Fruit fly (Drosophila melanogaster) whole organism, embryonic: ENCODE measurements around the gene amn.

Experiments
- Abd-B ChIP-seq: fragments of 200-800 bp; sonication (Bioruptor generic); optimal IDR thresholded peaks from 2 replicates; lab custom pipeline; 2018; ENCODE audit warnings: missing biosample characterization, mild to moderate bottlenecking, missing genetic modification characterization, moderate library complexity
- B-H1 ChIP-seq: fragments of 200-800 bp; sonication (Bioruptor generic); IDR thresholded peaks from 3 replicates; pipeline ENCODE4 v1.3.6; 2022; ENCODE audit warnings: missing biosample characterization, missing genetic modification characterization
- CG11398 ChIP-seq: fragments of 200-800 bp; sonication (Bioruptor generic); optimal IDR thresholded peaks from 2 replicates; lab custom pipeline; 2016; ENCODE audit warnings: missing biosample characterization, missing genetic modification characterization
- CG13424 ChIP-seq: fragments of 200-800 bp; sonication (Bioruptor generic); optimal IDR thresholded peaks from 2 replicates; lab custom pipeline; 2019; ENCODE audit warnings: missing biosample characterization, mild to moderate bottlenecking, missing genetic modification characterization, moderate library complexity
- CG14014 ChIP-seq: fragments of 200-800 bp; sonication (Bioruptor generic); IDR thresholded peaks from 2 replicates; pipeline ENCODE4 v1.3.6; 2022; ENCODE audit warnings: missing biosample characterization, missing genetic modification characterization
- CG14860 ChIP-seq: fragments of 200-800 bp; sonication (Bioruptor generic); IDR thresholded peaks from 3 replicates; pipeline ENCODE4 v1.3.6; 2022; ENCODE audit warnings: missing biosample characterization, missing genetic modification characterization; ENCODE audit not compliant: partially characterized antibody
- CG1529 ChIP-seq: fragments of 200-800 bp; sonication (Bioruptor generic); optimal IDR thresholded peaks from 3 replicates; lab custom pipeline; 2018; ENCODE audit warnings: missing biosample characterization, missing genetic modification characterization
- CG16813 ChIP-seq: fragments of 200-800 bp; sonication (Bioruptor generic); IDR thresholded peaks from 3 replicates; pipeline ENCODE4 v1.3.6; 2022; ENCODE audit warnings: missing biosample characterization, missing genetic modification characterization; ENCODE audit not compliant: partially characterized antibody
- CG17385 ChIP-seq: fragments of 200-800 bp; sonication (Bioruptor generic); optimal IDR thresholded peaks from 3 replicates; lab custom pipeline; 2018; ENCODE audit warnings: missing biosample characterization, mild to moderate bottlenecking, missing genetic modification characterization
- CG17568 ChIP-seq: fragments of 200-800 bp; sonication (Bioruptor generic); optimal IDR thresholded peaks from 2 replicates; lab custom pipeline; 2018; ENCODE audit warnings: missing biosample characterization, mild to moderate bottlenecking, missing genetic modification characterization, moderate library complexity
- CG17802 ChIP-seq: fragments of 200-800 bp; sonication (Bioruptor generic); optimal IDR thresholded peaks from 2 replicates; lab custom pipeline; 2018; ENCODE audit warnings: missing biosample characterization, mild to moderate bottlenecking, missing genetic modification characterization, moderate library complexity
- CG17829 ChIP-seq: fragments of 200-800 bp; optimal IDR thresholded peaks from 2 replicates; lab custom pipeline; 2019; ENCODE audit warnings: missing biosample characterization, mild to moderate bottlenecking, missing genetic modification characterization, moderate library complexity
- CG2120 ChIP-seq: fragments of 200-800 bp; sonication (Bioruptor generic); optimal IDR thresholded peaks from 3 replicates; lab custom pipeline; 2016; ENCODE audit warnings: missing biosample characterization, missing genetic modification characterization
- CG2875 ChIP-seq: fragments of 200-800 bp; sonication (Bioruptor generic); optimal IDR thresholded peaks from 2 replicates; lab custom pipeline; 2017; ENCODE audit warnings: missing biosample characterization, mild to moderate bottlenecking, missing genetic modification characterization, missing genetic modification reagents
- CG32767 ChIP-seq: fragments of 200-800 bp; sonication (Bioruptor generic); IDR thresholded peaks from 2 replicates; pipeline ENCODE4 v1.3.6; 2022; ENCODE audit warnings: missing biosample characterization, missing genetic modification characterization
- CG3995 ChIP-seq: fragments of 200-800 bp; sonication (Bioruptor generic); optimal IDR thresholded peaks from 3 replicates; lab custom pipeline; 2016; ENCODE audit warnings: missing biosample characterization, missing genetic modification characterization
- CG4404 ChIP-seq: fragments of 200-800 bp; sonication (Bioruptor generic); IDR thresholded peaks from 2 replicates; pipeline ENCODE4 v1.3.6; 2022; ENCODE audit warnings: missing biosample characterization, missing genetic modification characterization
- CG4617 ChIP-seq: fragments of 200-800 bp; sonication (Bioruptor generic); optimal IDR thresholded peaks from 3 replicates; lab custom pipeline; 2016; ENCODE audit warnings: missing biosample characterization, missing genetic modification characterization, borderline replicate concordance
- CG4707 ChIP-seq: fragments of 200-800 bp; sonication (Bioruptor generic); optimal IDR thresholded peaks from 2 replicates; lab custom pipeline; 2018; ENCODE audit warnings: missing biosample characterization, mild to moderate bottlenecking, missing genetic modification characterization, moderate library complexity
- CG4820 ChIP-seq: fragments of 200-800 bp; sonication (Bioruptor generic); optimal IDR thresholded peaks from 3 replicates; lab custom pipeline; 2016; ENCODE audit warnings: missing biosample characterization, missing genetic modification characterization
- CG6683 ChIP-seq: fragments of 200-800 bp; sonication (Bioruptor generic); optimal IDR thresholded peaks from 2 replicates; lab custom pipeline; 2017; ENCODE audit warnings: missing biosample characterization, mild to moderate bottlenecking, missing genetic modification characterization, missing genetic modification reagents
- CG6765 ChIP-seq: fragments of 200-800 bp; sonication (Bioruptor generic); optimal IDR thresholded peaks from 3 replicates; lab custom pipeline; 2017; ENCODE audit warnings: missing biosample characterization, mild to moderate bottlenecking, missing genetic modification characterization
- CG8290 ChIP-seq, 3 experiments: fragments of 200-800 bp; sonication (Bioruptor generic); optimal IDR thresholded peaks; 2 replicates each; lab custom pipeline; 2016 to 2019; ENCODE audit warnings: missing biosample characterization in 3 of 3, missing genetic modification characterization in 3 of 3, mild to moderate bottlenecking in 2 of 3, moderate library complexity in 1 of 3
- CG8388 ChIP-seq: fragments of 200-800 bp; sonication (Bioruptor generic); optimal IDR thresholded peaks from 2 replicates; lab custom pipeline; 2019; ENCODE audit warnings: missing biosample characterization, mild to moderate bottlenecking, missing genetic modification characterization, moderate library complexity
- D19A ChIP-seq: fragments of 200-800 bp; optimal IDR thresholded peaks from 3 replicates; lab custom pipeline; 2019; ENCODE audit warnings: missing biosample characterization, mild to moderate bottlenecking, missing genetic modification characterization, moderate library complexity
- Deaf1 ChIP-seq: fragments of 200-800 bp; optimal IDR thresholded peaks from 3 replicates; lab custom pipeline; 2019; ENCODE audit warnings: missing biosample characterization, mild to moderate bottlenecking, missing genetic modification characterization, moderate library complexity
- Dip2 ChIP-seq: fragments of 200-800 bp; sonication (Bioruptor generic); IDR thresholded peaks from 2 replicates; pipeline ENCODE4 v1.3.6; 2022; ENCODE audit warnings: missing biosample characterization, missing genetic modification characterization
- HLH54F ChIP-seq: fragments of 200-800 bp; sonication (Bioruptor generic); optimal IDR thresholded peaks from 3 replicates; lab custom pipeline; 2016; ENCODE audit warnings: missing biosample characterization, missing genetic modification characterization
- Max ChIP-seq: fragments of 200-800 bp; sonication (Bioruptor generic); optimal IDR thresholded peaks from 2 replicates; lab custom pipeline; 2016; ENCODE audit warnings: missing biosample characterization, mild to moderate bottlenecking, missing genetic modification characterization
- Med ChIP-seq: fragments of 200-800 bp; sonication (Bioruptor generic); peaks from one replicate; lab custom pipeline; 2016; ENCODE audit warnings: missing biosample characterization, missing genetic modification characterization, mild to moderate bottlenecking, inconsistent platforms, moderate library complexity
- NC2α ChIP-seq: fragments of 200-800 bp; sonication (Bioruptor generic); optimal IDR thresholded peaks from 2 replicates; lab custom pipeline; 2016; ENCODE audit warnings: missing biosample characterization, missing genetic modification characterization
- Neu2 ChIP-seq: fragments of 200-800 bp; sonication (Bioruptor generic); optimal IDR thresholded peaks from 3 replicates; lab custom pipeline; 2016; ENCODE audit warnings: missing biosample characterization, missing genetic modification characterization, borderline replicate concordance
- Nf-YA ChIP-seq: fragments of 200-800 bp; sonication (Bioruptor generic); IDR thresholded peaks from 2 replicates; pipeline ENCODE4 v1.3.6; 2022; ENCODE audit warnings: missing biosample characterization, missing genetic modification characterization
- Rx ChIP-seq: fragments of 200-800 bp; sonication (Bioruptor generic); IDR thresholded peaks from 2 replicates; pipeline ENCODE4 v1.3.6; 2022; ENCODE audit warnings: missing biosample characterization, missing genetic modification characterization
- Sox102F ChIP-seq: fragments of 200-800 bp; sonication (Bioruptor generic); optimal IDR thresholded peaks from 2 replicates; lab custom pipeline; 2018; ENCODE audit warnings: missing biosample characterization, mild to moderate bottlenecking, missing genetic modification characterization, moderate library complexity
- abd-A ChIP-seq: fragments of 200-800 bp; sonication (Bioruptor generic); optimal IDR thresholded peaks from 3 replicates; lab custom pipeline; 2019; ENCODE audit warnings: missing biosample characterization, mild to moderate bottlenecking, missing genetic modification characterization, moderate library complexity
- al ChIP-seq: fragments of 200-800 bp; sonication (Bioruptor generic); IDR thresholded peaks from 2 replicates; pipeline ENCODE4 v1.3.6; 2022; ENCODE audit warnings: missing biosample characterization, missing genetic modification characterization
- bowl ChIP-seq: fragments of 200-800 bp; sonication (Bioruptor generic); IDR thresholded peaks from 2 replicates; pipeline ENCODE4 v1.3.6; 2022; ENCODE audit warnings: missing biosample characterization, missing genetic modification characterization
- cato ChIP-seq: fragments of 200-800 bp; sonication (Bioruptor generic); optimal IDR thresholded peaks from 2 replicates; lab custom pipeline; 2016; ENCODE audit warnings: missing biosample characterization, missing genetic modification characterization, borderline replicate concordance
- dpn ChIP-seq, 2 experiments: fragments of 200-800 bp; sonication (Bioruptor generic); optimal IDR thresholded peaks; 3 replicates each; lab custom pipeline; 2016; ENCODE audit warnings: missing biosample characterization in 2 of 2, missing genetic modification characterization in 2 of 2
- grau ChIP-seq: fragments of 200-800 bp; optimal IDR thresholded peaks from 3 replicates; lab custom pipeline; 2019; ENCODE audit warnings: missing biosample characterization, mild to moderate bottlenecking, missing genetic modification characterization, moderate library complexity
- gro ChIP-seq: fragments of 200-800 bp; sonication (Bioruptor generic); optimal IDR thresholded peaks from 2 replicates; lab custom pipeline; 2016; ENCODE audit warnings: missing biosample characterization, missing genetic modification characterization
- jumu ChIP-seq: fragments of 200-800 bp; sonication (Bioruptor generic); optimal IDR thresholded peaks from 3 replicates; lab custom pipeline; 2016; ENCODE audit warnings: missing biosample characterization, missing genetic modification characterization
- lbe ChIP-seq: fragments of 200-800 bp; sonication (Bioruptor generic); optimal IDR thresholded peaks from 2 replicates; lab custom pipeline; 2016; ENCODE audit warnings: missing biosample characterization, mild to moderate bottlenecking, missing genetic modification characterization
- nmo ChIP-seq: fragments of 200-800 bp; sonication (Bioruptor generic); optimal IDR thresholded peaks from 2 replicates; lab custom pipeline; 2018; ENCODE audit warnings: missing biosample characterization, mild to moderate bottlenecking, missing genetic modification characterization, moderate library complexity
- org-1 ChIP-seq: fragments of 200-800 bp; sonication (Bioruptor generic); optimal IDR thresholded peaks from 2 replicates; lab custom pipeline; 2017; ENCODE audit warnings: missing biosample characterization, missing genetic modification characterization
- p53 ChIP-seq: fragments of 200-800 bp; sonication (Bioruptor generic); optimal IDR thresholded peaks from 2 replicates; lab custom pipeline; 2016; ENCODE audit warnings: missing biosample characterization, missing genetic modification characterization
- sens ChIP-seq: fragments of 200-800 bp; sonication (Bioruptor generic); peaks from one replicate; lab custom pipeline; 2016; ENCODE audit warnings: missing biosample characterization, missing genetic modification characterization
- sisA ChIP-seq: fragments of 200-800 bp; sonication (Bioruptor generic); IDR thresholded peaks from 2 replicates; pipeline ENCODE4 v1.3.6; 2022; ENCODE audit warnings: missing biosample characterization, missing genetic modification characterization
- zfh1 ChIP-seq: fragments of 200-800 bp; sonication (Bioruptor generic); IDR thresholded peaks from 3 replicates; pipeline ENCODE4 v1.3.6; 2022; ENCODE audit warnings: missing biosample characterization, missing genetic modification characterization

The amn gene

DNA sequence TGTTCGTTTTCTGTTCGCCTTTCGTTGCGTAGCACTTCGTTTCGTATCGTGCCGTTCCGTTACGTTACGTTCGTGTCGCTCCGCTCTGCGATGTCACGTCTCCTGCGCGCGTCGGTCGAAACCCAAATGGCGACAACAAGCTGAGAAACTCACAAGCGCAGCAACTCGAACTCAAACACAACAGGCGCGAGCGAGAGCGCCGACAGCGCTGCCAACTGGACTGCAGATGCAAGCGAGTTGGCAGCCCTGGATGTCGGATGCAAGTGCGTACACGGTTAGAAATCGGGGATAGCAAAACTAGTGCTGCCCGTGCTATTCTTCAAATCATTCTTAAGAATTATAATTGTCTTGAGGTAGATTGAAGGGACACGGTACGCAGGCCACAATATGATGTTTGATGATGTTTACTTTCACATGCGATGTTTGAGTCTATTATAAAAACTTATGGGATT lies 41.5 kb downstream of the amn start (continued):
- TF ChIP-seq NC2α (GFP tag; lab: Kevin White, UChicago) (peak; percentile 23), CG4404 (GFP tag; lab: Robert Waterston, UW) (peak; percentile 31), CG14014 (GFP tag; lab: Robert Waterston, UW) (peak; percentile 82), zfh1 (GFP tag; lab: Robert Waterston, UW) (peak; percentile 83), Med (peak; percentile 97), CG11398 (GFP tag; lab: Kevin White, UChicago) (no peak), CG4617 (no peak), CG6683 (GFP tag; lab: Kevin White, UChicago) (no peak), HLH54F (GFP tag; lab: Kevin White, UChicago) (peak; percentile 79), CG17802 (tag; lab: Kevin White, UChicago) (peak; percentile 26), jumu (peak; percentile 70), sens (peak; percentile 94), D19A (tag; lab: Kevin White, UChicago) (peak; percentile 40), CG17385 (peak; percentile 55), CG6765 (GFP tag; lab: Kevin White, UChicago) (peak; percentile 8), Dip2 (GFP tag; lab: Robert Waterston, UW) (no peak), CG4820 (GFP tag; lab: Kevin White, UChicago) (peak; percentile 71), CG13424 (peak; percentile 68), Abd-B (GFP tag; lab: Kevin White, UChicago) (peak; percentile 4), nmo (GFP tag; lab: Kevin White, UChicago) (peak; percentile 70), CG32767 (0 out of 2 replicates have a peak, but pooled peaks have one; percentile 55), CG8290 (GFP tag; optimal IDR thresholded peaks at IDR 0.05; lab: Kevin White, UChicago) (peak; percentile 76), CG8290 (tag; optimal IDR thresholded peaks at IDR 0.05; lab: Kevin White, UChicago) (peak in 1 of 2 experiments; percentile 88), CG1529 (GFP tag; lab: Kevin White, UChicago) (peak; percentile 59), B-H1 (GFP tag; lab: Robert Waterston, UW) (peak; percentile 54; the same call in 2 of the 3 replicates), CG17829 (tag; lab: Kevin White, UChicago) (peak; percentile 74), CG3995 (GFP tag; lab: Kevin White, UChicago) (no peak), Rx (GFP tag; lab: Robert Waterston, UW) (peak; percentile 51), cato (GFP tag; lab: Kevin White, UChicago) (peak; percentile 27), al (GFP tag; lab: Robert Waterston, UW) (0 out of 2 replicates have a peak, but pooled peaks have one; percentile 6), grau (tag; lab: Kevin White, UChicago) (peak; percentile 65), abd-A (tag; lab: Kevin White, UChicago) (no peak), Neu2 (peak; percentile 52), CG17568 (GFP tag; lab: Kevin White, UChicago) (no peak), Deaf1 (tag; lab: Kevin White, UChicago) (peak; percentile 95), Nf-YA (GFP tag; lab: Robert Waterston, UW) (0 out of 2 replicates have a peak, but pooled peaks have one; percentile 50), p53 (GFP tag; lab: Kevin White, UChicago) (peak; percentile 63), org-1 (GFP tag; lab: Kevin White, UChicago) (peak; percentile 63), CG8388 (peak; percentile 55), Max (peak; percentile 43), sisA (peak; percentile 77), CG2120 (GFP tag; lab: Kevin White, UChicago) (peak; percentile 76), Sox102F (GFP tag; lab: Kevin White, UChicago) (peak; percentile 60), bowl (GFP tag; lab: Robert Waterston, UW) (no peak; the same call in 1 of the 2 replicates), CG2875 (GFP tag; lab: Kevin White, UChicago) (peak; percentile 38), lbe (GFP tag; lab: Kevin White, UChicago) (no peak), gro (peak; percentile 76), CG14860 (no peak), dpn (GFP tag; optimal IDR thresholded peaks at IDR 0.05; lab: Kevin White, UChicago) (peak; percentile 75 to 76), CG16813 (GFP tag; lab: Robert Waterston, UW) (peak; percentile 36; the same call in 1 of the 3 replicates), CG4707 (peak; percentile 9)
